Worm (Caenorhabditis elegans): ENCODE measurements around the gene K08C7.4.
"Not testable (repeated sequence)": the region's sequence is repeated elsewhere in the genome, so short reads cannot be mapped to it uniquely, and the experiment has no call there.

Gene K08C7.4

ce11 chrIV:10687307-10687706 is 7.0 kb upstream of the K08C7.4 start, which contains the start of gene R102.2:
Gene R102.2 (plus strand): TSS chrIV:10687607.
- TF ChIP-seq lin-35 (GFP tag; optimal IDR thresholded peaks at IDR 0.05); aly-2 (tag; optimal IDR thresholded peaks at IDR 0.05); lin-13 (GFP tag; optimal IDR thresholded peaks at IDR 0.05): not testable (repeated sequence)

- TF ChIP-seq hlh-17 (GFP tag; optimal IDR thresholded peaks at IDR 0.05; ENCODE audit: borderline replicate concordance) (no peak), lin-39 (tag; optimal IDR thresholded peaks at IDR 0.05) (no peak), sptf-1 (tag; optimal IDR thresholded peaks at IDR 0.05) (no peak), C34B4.2 (tag; optimal IDR thresholded peaks at IDR 0.05) (no peak), lin-14 (GFP tag; optimal IDR thresholded peaks at IDR 0.05) (peak; percentile 64)
Observed at ce11 chrIV:10685758-10686157, 5.5 kb upstream of the K08C7.4 start, which contains the start of the genes K08C7.6 and R102.1. Gene K08C7.6 (minus strand): TSS chrIV:10685858. Gene R102.1 (plus strand): TSS chrIV:10686048.

ce11 chrIV:10682155-10682749 is 2.0 kb upstream of the K08C7.4 start, which contains the start of gene fmo-2:
Gene fmo-2 (plus strand): TSS chrIV:10682524.
- TF ChIP-seq fkh-8 (tag; optimal IDR thresholded peaks at IDR 0.05), result no peak
- TF ChIP-seq nhr-90 (tag; optimal IDR thresholded peaks at IDR 0.05; ENCODE audit: poor library complexity), result no peak
- peak; percentile 29 for TF ChIP-seq C16A3.4 (tag; optimal IDR thresholded peaks at IDR 0.05)
- no peak for TF ChIP-seq nhr-84 (tag; optimal IDR thresholded peaks at IDR 0.05)
- TF ChIP-seq nhr-85 (tag), result peak; percentile 41
- no peak for TF ChIP-seq ztf-4 (tag; optimal IDR thresholded peaks at IDR 0.05)
- TF ChIP-seq efl-1 (optimal IDR thresholded peaks at IDR 0.05), result no peak
- TF ChIP-seq efl-1 (GFP tag; optimal IDR thresholded peaks at IDR 0.05 in 1 of 2), result no peak
- no peak for TF ChIP-seq hlh-4 (tag; optimal IDR thresholded peaks at IDR 0.05)
- no peak for TF ChIP-seq snpc-4 (tag; optimal IDR thresholded peaks at IDR 0.05)
- no peak for TF ChIP-seq unc-30 (tag; optimal IDR thresholded peaks at IDR 0.05)
- TF ChIP-seq hlh-17 (GFP tag; optimal IDR thresholded peaks at IDR 0.05; ENCODE audit: borderline replicate concordance), result no peak
- no peak for TF ChIP-seq ceh-88 (GFP tag; IDR thresholded peaks at IDR 0.05)
- no peak for TF ChIP-seq skn-1 (tag; optimal IDR thresholded peaks at IDR 0.05)
- no peak for TF ChIP-seq nhr-77 (tag; optimal IDR thresholded peaks at IDR 0.05)
- no peak for TF ChIP-seq unc-130 (tag; optimal IDR thresholded peaks at IDR 0.05)
- TF ChIP-seq fkh-10 (GFP tag; optimal IDR thresholded peaks at IDR 0.05), result no peak
- TF ChIP-seq nhr-11 (tag; optimal IDR thresholded peaks at IDR 0.05), result no peak
- no peak for TF ChIP-seq egl-27 (tag; optimal IDR thresholded peaks at IDR 0.05)
- TF ChIP-seq aly-2 (tag; optimal IDR thresholded peaks at IDR 0.05), result no peak
- TF ChIP-seq dpl-1 (GFP tag; optimal IDR thresholded peaks at IDR 0.05), result no peak
- TF ChIP-seq nhr-237 (tag; optimal IDR thresholded peaks at IDR 0.05), result no peak
- peak; percentile 28 for TF ChIP-seq jun-1 (tag; optimal IDR thresholded peaks at IDR 0.05)
- TF ChIP-seq ztf-11 (tag; optimal IDR thresholded peaks at IDR 0.05), result no peak
- no peak for TF ChIP-seq mep-1 (tag; optimal IDR thresholded peaks at IDR 0.05)
- TF ChIP-seq ceh-8 (GFP tag; optimal IDR thresholded peaks at IDR 0.05), result no peak
- TF ChIP-seq ceh-90 (tag; optimal IDR thresholded peaks at IDR 0.05), result no peak
- no peak for TF ChIP-seq aha-1 (tag; optimal IDR thresholded peaks at IDR 0.05)
- TF ChIP-seq mef-2 (tag; optimal IDR thresholded peaks at IDR 0.05), result no peak
- no peak for TF ChIP-seq lin-13 (GFP tag; optimal IDR thresholded peaks at IDR 0.05)
- TF ChIP-seq sox-4 (tag; optimal IDR thresholded peaks at IDR 0.05), result no peak
- no peak for TF ChIP-seq zag-1 (tag; optimal IDR thresholded peaks at IDR 0.05)
- peak; percentile 50 for TF ChIP-seq lin-14 (GFP tag; optimal IDR thresholded peaks at IDR 0.05)
- TF ChIP-seq lin-15B (tag; optimal IDR thresholded peaks at IDR 0.05), result no peak
- TF ChIP-seq alr-1 (tag; optimal IDR thresholded peaks at IDR 0.05; ENCODE audit: borderline replicate concordance), result no peak
- TF ChIP-seq ceh-63 (GFP tag; optimal IDR thresholded peaks at IDR 0.05), result no peak
- TF ChIP-seq fkh-4 (tag; optimal IDR thresholded peaks at IDR 0.05; ENCODE audit: borderline replicate concordance), result no peak
- TF ChIP-seq unc-62 (GFP tag; optimal IDR thresholded peaks at IDR 0.05), result no peak
- no peak for TF ChIP-seq grh-1 (GFP tag; IDR thresholded peaks at IDR 0.05)
- no peak for TF ChIP-seq hpl-2 (GFP tag; optimal IDR thresholded peaks at IDR 0.05)
- TF ChIP-seq mab-9 (GFP tag; IDR thresholded peaks at IDR 0.05), result no peak
- TF ChIP-seq nhr-47 (tag; optimal IDR thresholded peaks at IDR 0.05), result no peak
- TF ChIP-seq snu-23 (GFP tag; optimal IDR thresholded peaks at IDR 0.05), result no peak
- peak; percentile 40; the same call in 1 of the 2 replicates for TF ChIP-seq nhr-19 (GFP tag; conservative IDR thresholded peaks at IDR 0.05)
- TF ChIP-seq nhr-28 (tag; optimal IDR thresholded peaks at IDR 0.05), result no peak

Data from whole organism, L1 larva.